Worm (Caenorhabditis elegans) whole organism, midembryonic: ENCODE data around the gene rpl-32.

Experiments used
- T22C8.4 ChIP-seq: fragments of 200-800 bp; sonication (Bioruptor generic); IDR thresholded peaks from 2 replicates; pipeline ENCODE4 v1.3.6; 2022; ENCODE audit warnings: missing genetic modification characterization, missing compliant biosample characterization
- cog-1 ChIP-seq: sonication (generic microtip); optimal IDR thresholded peaks from 2 replicates; lab custom pipeline; 2016; ENCODE audit warnings: missing genetic modification characterization, missing compliant biosample characterization
- flt-1 ChIP-seq: fragments of 200-800 bp; sonication (Bioruptor generic); IDR thresholded peaks from 2 replicates; pipeline ENCODE4 v1.3.6; 2022; ENCODE audit warnings: missing genetic modification characterization, missing compliant biosample characterization
- klf-2 ChIP-seq: fragments of 200-800 bp; sonication (Bioruptor generic); conservative IDR thresholded peaks from 2 replicates; pipeline ENCODE4 v1.3.6; 2022; ENCODE audit warnings: missing genetic modification reagents, missing genetic modification characterization, missing compliant biosample characterization
- med-1 ChIP-seq: sonication (generic microtip); optimal IDR thresholded peaks from 2 replicates; lab custom pipeline; 2017; ENCODE audit warnings: missing genetic modification characterization, mild to moderate bottlenecking, missing compliant biosample characterization, antibody characterized with exemption, missing genetic modification reagents; ENCODE audit not compliant: insufficient read depth
- ref-1 ChIP-seq: fragments of 200-800 bp; sonication (Bioruptor generic); conservative IDR thresholded peaks from 2 replicates; pipeline ENCODE4 v1.3.6; 2022; ENCODE audit warnings: missing genetic modification reagents, missing genetic modification characterization, missing compliant biosample characterization
- tab-1 ChIP-seq: fragments of 200-800 bp; sonication (Bioruptor generic); IDR thresholded peaks from 2 replicates; pipeline ENCODE4 v1.3.6; 2022; ENCODE audit warnings: missing genetic modification characterization, missing compliant biosample characterization
- ztf-23 ChIP-seq: fragments of 200-800 bp; sonication (Bioruptor generic); IDR thresholded peaks from 2 replicates; pipeline ENCODE4 v1.3.6; 2022; ENCODE audit warnings: missing genetic modification reagents, missing genetic modification characterization, missing compliant biosample characterization
- ztf-29 ChIP-seq: fragments of 200-800 bp; sonication (Bioruptor generic); IDR thresholded peaks from 2 replicates; pipeline ENCODE4 v1.3.6; 2022; ENCODE audit warnings: missing genetic modification reagents, missing genetic modification characterization, missing compliant biosample characterization

Gene rpl-32

ce11 chrII:9086308-9086707 lies 29.4 kb upstream of the rpl-32 start, which contains the start of gene hlh-3:
Gene hlh-3 (plus strand): TSS chrII:9086608.
- TF ChIP-seq ztf-29, result no peak
- no peak for TF ChIP-seq flt-1 (GFP tag; lab: Robert Waterston, UW)
- no peak for TF ChIP-seq tab-1 (GFP tag; lab: Robert Waterston, UW)
- no peak for TF ChIP-seq cog-1
- no peak for TF ChIP-seq ref-1 (GFP tag; lab: Robert Waterston, UW)
- no peak for TF ChIP-seq T22C8.4 (GFP tag; lab: Robert Waterston, UW)
- no peak for TF ChIP-seq ztf-23 (GFP tag; lab: Robert Waterston, UW)

ce11 chrII:9083093-9083492 lies 26.2 kb upstream of the rpl-32 start, which contains the start of gene sysm-1:
Gene sysm-1 (minus strand): TSS chrII:9083193.
- no peak for TF ChIP-seq cog-1
- TF ChIP-seq med-1 (GFP tag; lab: Kevin White, UChicago), result no peak
- no peak for TF ChIP-seq tab-1 (GFP tag; lab: Robert Waterston, UW)
- TF ChIP-seq klf-2 (GFP tag; lab: Robert Waterston, UW), result no peak
- TF ChIP-seq T22C8.4 (GFP tag; lab: Robert Waterston, UW), result no peak
- no peak for TF ChIP-seq ref-1 (GFP tag; lab: Robert Waterston, UW)
- TF ChIP-seq flt-1 (GFP tag; lab: Robert Waterston, UW), result no peak
- no peak for TF ChIP-seq ztf-29
- no peak for TF ChIP-seq ztf-23 (GFP tag; lab: Robert Waterston, UW)

ce11 chrII:9078351-9078750 lies 21.5 kb upstream of the rpl-32 start:
- TF ChIP-seq klf-2 (GFP tag; lab: Robert Waterston, UW) (no peak), med-1 (GFP tag; lab: Kevin White, UChicago) (no peak), cog-1 (no peak)

- no peak for TF ChIP-seq ref-1 (GFP tag; lab: Robert Waterston, UW)
- no peak for TF ChIP-seq flt-1 (GFP tag; lab: Robert Waterston, UW)
- TF ChIP-seq ztf-29, result no peak
- TF ChIP-seq klf-2 (GFP tag; lab: Robert Waterston, UW), result no peak
- no peak for TF ChIP-seq tab-1 (GFP tag; lab: Robert Waterston, UW)
- no peak for TF ChIP-seq T22C8.4 (GFP tag; lab: Robert Waterston, UW)
- no peak for TF ChIP-seq cog-1
- no peak for TF ChIP-seq med-1 (GFP tag; lab: Kevin White, UChicago)
- no peak for TF ChIP-seq ztf-23 (GFP tag; lab: Robert Waterston, UW)
Measured at ce11 chrII:9076098-9076879, 19.4 kb upstream of the rpl-32 start.

ce11 chrII:9074492-9074891 lies 17.6 kb upstream of the rpl-32 start:
- TF ChIP-seq ztf-23 (GFP tag; lab: Robert Waterston, UW) (no peak), tab-1 (GFP tag; lab: Robert Waterston, UW) (no peak), ztf-29 (no peak), cog-1 (no peak), ref-1 (GFP tag; lab: Robert Waterston, UW) (no peak), T22C8.4 (GFP tag; lab: Robert Waterston, UW) (no peak), flt-1 (GFP tag; lab: Robert Waterston, UW) (no peak), med-1 (GFP tag; lab: Kevin White, UChicago) (no peak), klf-2 (GFP tag; lab: Robert Waterston, UW) (no peak)

ce11 chrII:9072769-9073168 lies 15.9 kb upstream of the rpl-32 start:
- TF ChIP-seq ztf-29, result no peak
- no peak for TF ChIP-seq tab-1 (GFP tag; lab: Robert Waterston, UW)
- TF ChIP-seq ref-1 (GFP tag; lab: Robert Waterston, UW), result no peak
- TF ChIP-seq T22C8.4 (GFP tag; lab: Robert Waterston, UW), result no peak
- no peak for TF ChIP-seq med-1 (GFP tag; lab: Kevin White, UChicago)
- TF ChIP-seq ztf-23 (GFP tag; lab: Robert Waterston, UW), result no peak
- TF ChIP-seq flt-1 (GFP tag; lab: Robert Waterston, UW), result no peak
- no peak for TF ChIP-seq cog-1
- TF ChIP-seq klf-2 (GFP tag; lab: Robert Waterston, UW), result no peak

- TF ChIP-seq cog-1 (no peak), flt-1 (GFP tag; lab: Robert Waterston, UW) (no peak)
Measured at ce11 chrII:9070740-9071139, 13.9 kb upstream of the rpl-32 start, which contains the start of gene T24B8.4. Gene T24B8.4 (minus strand): TSS chrII:9070840.

ce11 chrII:9069836-9070235 lies 13.0 kb upstream of the rpl-32 start:
- TF ChIP-seq ztf-23 (GFP tag; lab: Robert Waterston, UW), result no peak
- TF ChIP-seq klf-2 (GFP tag; lab: Robert Waterston, UW), result no peak
- no peak for TF ChIP-seq T22C8.4 (GFP tag; lab: Robert Waterston, UW)
- TF ChIP-seq ref-1 (GFP tag; lab: Robert Waterston, UW), result no peak
- no peak for TF ChIP-seq flt-1 (GFP tag; lab: Robert Waterston, UW)
- no peak for TF ChIP-seq med-1 (GFP tag; lab: Kevin White, UChicago)
- TF ChIP-seq tab-1 (GFP tag; lab: Robert Waterston, UW), result no peak
- TF ChIP-seq cog-1, result no peak
- TF ChIP-seq ztf-29, result no peak

ce11 chrII:9064437-9064836 lies 7.6 kb upstream of the rpl-32 start:
- TF ChIP-seq ztf-29 (no peak), ref-1 (GFP tag; lab: Robert Waterston, UW) (no peak), T22C8.4 (GFP tag; lab: Robert Waterston, UW) (no peak), cog-1 (no peak), klf-2 (GFP tag; lab: Robert Waterston, UW) (no peak), tab-1 (GFP tag; lab: Robert Waterston, UW) (no peak), flt-1 (GFP tag; lab: Robert Waterston, UW) (no peak), ztf-23 (GFP tag; lab: Robert Waterston, UW) (no peak), med-1 (GFP tag; lab: Kevin White, UChicago) (no peak)
